Worm (Caenorhabditis elegans) whole organism, L4/young adult: ENCODE measurements around the gene acr-14.

Source experiments
- W03F9.2 ChIP-seq: fragments of 150-350 bp; optimal IDR thresholded peaks from 2 replicates; lab custom pipeline; 2014; ENCODE audit warnings: missing biosample characterization, missing genetic modification characterization
- dao-5 ChIP-seq: sonication (generic microtip); optimal IDR thresholded peaks from 2 replicates; lab custom pipeline; 2016; ENCODE audit warnings: missing genotype, missing genetic modification characterization, moderate library complexity, missing compliant biosample characterization
- him-1 ChIP-seq: sonication (generic microtip); optimal IDR thresholded peaks from 2 replicates; lab custom pipeline; 2016; ENCODE audit warnings: missing genotype, missing genetic modification reagents, missing genetic modification characterization, missing compliant biosample characterization

DNA sequence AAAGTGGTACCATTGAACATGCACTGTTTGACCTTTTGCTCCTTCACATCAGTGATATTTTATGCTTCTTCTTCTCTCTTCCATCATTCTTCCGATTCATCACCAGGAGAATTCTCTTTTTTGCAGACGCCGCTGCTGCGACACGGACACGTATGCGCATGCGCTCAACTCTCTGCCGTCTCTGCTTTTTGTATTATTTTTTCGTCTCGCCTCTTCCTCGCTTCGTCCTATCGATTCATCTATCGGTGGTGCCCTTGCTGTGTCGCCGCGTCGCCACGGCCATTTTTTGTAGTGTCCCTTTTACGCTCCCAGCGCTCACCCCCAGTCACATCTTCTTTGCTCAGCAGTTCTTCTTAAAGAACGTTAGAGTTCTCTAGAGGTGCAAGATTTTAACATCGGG is 50.9 kb downstream of the acr-14 start:
- no peak for TF ChIP-seq dao-5
- peak; percentile 49 for TF ChIP-seq W03F9.2 (tag; lab: Kevin White, UChicago)
- TF ChIP-seq him-1 (tag; lab: Kevin White, UChicago) = no peak
